Worm (Caenorhabditis elegans): ENCODE results near the gene flp-5.

The flp-5 gene

DNA sequence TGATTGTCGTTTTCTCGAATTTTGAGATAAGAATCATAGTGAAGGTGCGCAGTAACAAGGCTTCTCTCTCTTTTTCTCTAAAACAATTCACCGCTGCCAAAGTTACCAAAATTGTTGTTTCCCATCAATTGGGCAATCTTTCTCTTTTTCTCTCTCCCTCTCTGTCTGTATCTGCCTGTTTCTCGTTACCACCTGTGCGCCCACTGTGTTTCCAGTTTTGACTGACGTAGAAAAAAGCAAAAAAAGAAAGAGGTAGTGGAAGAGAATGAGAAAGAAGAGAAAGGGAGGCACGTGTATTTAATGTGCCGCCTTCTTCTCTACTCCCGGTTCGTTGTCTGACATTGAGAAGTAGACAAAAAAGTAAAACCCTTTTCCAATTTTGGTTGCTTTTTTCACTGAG is 22.0 kb downstream of the flp-5 start:
- no peak for TF ChIP-seq sea-2 (GFP tag; optimal IDR thresholded peaks at IDR 0.05)
- peak; percentile 75 for TF ChIP-seq elt-2 (tag; optimal IDR thresholded peaks at IDR 0.05)
- no peak for TF ChIP-seq ztf-4 (tag; optimal IDR thresholded peaks at IDR 0.05)
- no peak for TF ChIP-seq snpc-4 (tag; optimal IDR thresholded peaks at IDR 0.05)
- TF ChIP-seq mdl-1 (tag; optimal IDR thresholded peaks at IDR 0.05) = peak; percentile 61
- TF ChIP-seq zag-1 (tag; optimal IDR thresholded peaks at IDR 0.05) = no peak
- no peak for TF ChIP-seq elt-3 (tag; optimal IDR thresholded peaks at IDR 0.05)
- TF ChIP-seq ceh-82 (tag; optimal IDR thresholded peaks at IDR 0.05) = no peak
- TF ChIP-seq tbx-2 (tag; optimal IDR thresholded peaks at IDR 0.05) = no peak
- TF ChIP-seq lsy-12 (tag; optimal IDR thresholded peaks at IDR 0.05) = no peak
- no peak for TF ChIP-seq nhr-28 (tag; optimal IDR thresholded peaks at IDR 0.05)
- TF ChIP-seq pha-4 (tag; optimal IDR thresholded peaks at IDR 0.05) = peak; percentile 69
- TF ChIP-seq fos-1 (tag; optimal IDR thresholded peaks at IDR 0.05) = no peak
- no peak for TF ChIP-seq ceh-9 (tag; optimal IDR thresholded peaks at IDR 0.05)
- TF ChIP-seq egl-5 (tag; optimal IDR thresholded peaks at IDR 0.05) = no peak
- TF ChIP-seq unc-62 (GFP tag; optimal IDR thresholded peaks at IDR 0.05) = no peak
- TF ChIP-seq hmg-11 (tag; optimal IDR thresholded peaks at IDR 0.05) = peak; percentile 46
- TF ChIP-seq nfya-1 (tag; optimal IDR thresholded peaks at IDR 0.05; ENCODE audit: insufficient read depth) = peak; percentile 53
- TF ChIP-seq fkh-2 (tag; optimal IDR thresholded peaks at IDR 0.05) = no peak
- TF ChIP-seq pqm-1 (tag; optimal IDR thresholded peaks at IDR 0.05) = peak; percentile 27
- TF ChIP-seq fkh-10 (GFP tag; optimal IDR thresholded peaks at IDR 0.05) = no peak
- no peak for TF ChIP-seq nhr-67 (tag; optimal IDR thresholded peaks at IDR 0.05)
- no peak for TF ChIP-seq R02D3.7 (tag; optimal IDR thresholded peaks at IDR 0.05)
- no peak for TF ChIP-seq nhr-76 (tag; optimal IDR thresholded peaks at IDR 0.05)
- peak; percentile 96 for TF ChIP-seq nhr-25 (tag; optimal IDR thresholded peaks at IDR 0.05)
- TF ChIP-seq eor-1 (tag; optimal IDR thresholded peaks at IDR 0.05) = no peak
- TF ChIP-seq nhr-77 (tag; optimal IDR thresholded peaks at IDR 0.05) = no peak
- TF ChIP-seq ZK546.5 (tag; optimal IDR thresholded peaks at IDR 0.05) = no peak
- no peak for TF ChIP-seq nhr-11 (tag; optimal IDR thresholded peaks at IDR 0.05)
- TF ChIP-seq ceh-28 (tag; optimal IDR thresholded peaks at IDR 0.05) = no peak
- TF ChIP-seq daf-12 (tag; optimal IDR thresholded peaks at IDR 0.05) = no peak
- peak; percentile 26 for TF ChIP-seq nhr-43 (tag; optimal IDR thresholded peaks at IDR 0.05; ENCODE audit: poor library complexity, severe bottlenecking)
- peak; percentile 61 for TF ChIP-seq nhr-23 (tag; optimal IDR thresholded peaks at IDR 0.05)
- no peak for TF ChIP-seq lin-15B (tag; optimal IDR thresholded peaks at IDR 0.05)
- TF ChIP-seq aly-2 (tag; optimal IDR thresholded peaks at IDR 0.05) = no peak
- no peak for TF ChIP-seq nhr-12 (tag; optimal IDR thresholded peaks at IDR 0.05)
- TF ChIP-seq lin-39 (tag; optimal IDR thresholded peaks at IDR 0.05) = no peak
- peak; percentile 78 for TF ChIP-seq elt-1 (tag; optimal IDR thresholded peaks at IDR 0.05)
- peak; percentile 38 for TF ChIP-seq mml-1 (tag; optimal IDR thresholded peaks at IDR 0.05)
- no peak for TF ChIP-seq ama-1 (optimal IDR thresholded peaks at IDR 0.05)
- TF ChIP-seq skn-1 (tag; optimal IDR thresholded peaks at IDR 0.05) = peak; percentile 0
- TF ChIP-seq egl-27 (tag; optimal IDR thresholded peaks at IDR 0.05) = peak; percentile 24
- TF ChIP-seq nhr-237 (tag; optimal IDR thresholded peaks at IDR 0.05) = no peak
- TF ChIP-seq ceh-16 (tag; optimal IDR thresholded peaks at IDR 0.05) = no peak
- TF ChIP-seq jun-1 (tag; optimal IDR thresholded peaks at IDR 0.05) = no peak
- TF ChIP-seq ztf-11 (tag; optimal IDR thresholded peaks at IDR 0.05) = no peak
- no peak for TF ChIP-seq unc-39 (tag; optimal IDR thresholded peaks at IDR 0.05)
